Fruit fly (Drosophila melanogaster) Kc167 (cell line): ENCODE results near the gene CAH7.

Experiments used
- psq ChIP-seq: fragments of >200 bp; optimal IDR thresholded peaks from 2 replicates; lab custom pipeline; 2017; ENCODE audit warnings: missing external identifiers
- ttk ChIP-seq: sonication (Bioruptor generic); optimal IDR thresholded peaks from 2 replicates; lab custom pipeline; 2017; ENCODE audit warnings: missing external identifiers

- TF ChIP-seq ttk (lab: Kevin White, UChicago) (no peak), psq (lab: Kevin White, UChicago) (no peak)
Measured at dm6 chr3R:10086222-10086621, 25.8 kb upstream of the CAH7 start.
